Worm (Caenorhabditis elegans): ENCODE results near the gene W02D7.8.

ce11 chrV:8295866-8296265 is 10.4 kb downstream of the W02D7.8 start, which contains the start of gene smex-1:
- no peak for TF ChIP-seq Y56A3A.18 (GFP tag; IDR thresholded peaks at IDR 0.05)
- TF ChIP-seq unc-62 (GFP tag; optimal IDR thresholded peaks at IDR 0.05) = no peak
- no peak for TF ChIP-seq him-1 (tag; optimal IDR thresholded peaks at IDR 0.05)
- TF ChIP-seq repo-1 (tag; optimal IDR thresholded peaks at IDR 0.05) = no peak
- TF ChIP-seq ztf-28 (GFP tag; IDR thresholded peaks at IDR 0.05) = no peak
- TF ChIP-seq snpc-4 (GFP tag; optimal IDR thresholded peaks at IDR 0.05) = no peak
- no peak for TF ChIP-seq snpc-4 (tag; optimal IDR thresholded peaks at IDR 0.05)
- TF ChIP-seq lir-1 (GFP tag; conservative IDR thresholded peaks at IDR 0.05) = no peak
- no peak for TF ChIP-seq nfya-1 (tag; optimal IDR thresholded peaks at IDR 0.05; ENCODE audit: borderline replicate concordance, insufficient read depth)
- TF ChIP-seq nhr-179 (tag; optimal IDR thresholded peaks at IDR 0.05) = no peak
- no peak for TF ChIP-seq dpl-1 (GFP tag; optimal IDR thresholded peaks at IDR 0.05)
- TF ChIP-seq C06A6.2 (GFP tag; conservative IDR thresholded peaks at IDR 0.05) = no peak
- TF ChIP-seq sptf-2 (GFP tag; optimal IDR thresholded peaks at IDR 0.05) = no peak
